Worm (Caenorhabditis elegans) whole organism, L4 larva: ENCODE data around the gene scl-3.
A peak's percentile ranks its signal among the peaks of the same experiment; 100 is the strongest.

ENCODE experiments used
- ZK546.5 ChIP-seq, 2 experiments: sonication (generic microtip); optimal IDR thresholded peaks; 2 replicates each; lab custom pipeline; 2017; ENCODE audit warnings: missing biosample characterization in 2 of 2, missing genetic modification characterization in 2 of 2
- daf-12 ChIP-seq: fragments of 150-350 bp; optimal IDR thresholded peaks from 2 replicates; lab custom pipeline; 2014; ENCODE audit warnings: missing biosample characterization, missing genetic modification reagents, missing genetic modification characterization
- duxl-1 ChIP-seq: sonication (generic microtip); optimal IDR thresholded peaks from 2 replicates; lab custom pipeline; 2016; ENCODE audit warnings: mild to moderate bottlenecking, missing genetic modification characterization, moderate library complexity, missing compliant biosample characterization; ENCODE audit not compliant: poor library complexity
- hmg-1.1 ChIP-seq: fragments of 200-800 bp; sonication (Bioruptor generic); IDR thresholded peaks from 2 replicates; pipeline ENCODE4 v1.3.6; 2022; ENCODE audit warnings: missing genetic modification reagents, missing genetic modification characterization, missing compliant biosample characterization
- jun-1 ChIP-seq: fragments of 150-350 bp; optimal IDR thresholded peaks from 2 replicates; lab custom pipeline; 2014; ENCODE audit warnings: missing biosample characterization, missing genetic modification reagents, missing genetic modification characterization
- madf-9 ChIP-seq: fragments of 200-800 bp; sonication (Bioruptor generic); conservative IDR thresholded peaks from 2 replicates; pipeline ENCODE4 v1.3.6; 2022; ENCODE audit warnings: missing genetic modification reagents, missing genetic modification characterization, missing compliant biosample characterization
- pha-4 ChIP-seq, 2 experiments: fragments of 150-350 bp in 1 of 2; fragments of 200-800 bp in 1 of 2; sonication (Bioruptor generic) in 1 of 2; IDR thresholded peaks in 1 of 2; optimal IDR thresholded peaks in 1 of 2; 2 replicates each; pipeline versions ENCODE4 v1.3.6 to Lab custom; 2014 to 2022; ENCODE audit warnings: missing genetic modification characterization in 2 of 2, missing genetic modification reagents in 2 of 2, missing biosample characterization in 1 of 2, missing compliant biosample characterization in 1 of 2
- pqm-1 ChIP-seq: sonication (generic microtip); optimal IDR thresholded peaks from 2 replicates; lab custom pipeline; 2017; ENCODE audit warnings: missing biosample characterization, missing genetic modification characterization

DNA sequence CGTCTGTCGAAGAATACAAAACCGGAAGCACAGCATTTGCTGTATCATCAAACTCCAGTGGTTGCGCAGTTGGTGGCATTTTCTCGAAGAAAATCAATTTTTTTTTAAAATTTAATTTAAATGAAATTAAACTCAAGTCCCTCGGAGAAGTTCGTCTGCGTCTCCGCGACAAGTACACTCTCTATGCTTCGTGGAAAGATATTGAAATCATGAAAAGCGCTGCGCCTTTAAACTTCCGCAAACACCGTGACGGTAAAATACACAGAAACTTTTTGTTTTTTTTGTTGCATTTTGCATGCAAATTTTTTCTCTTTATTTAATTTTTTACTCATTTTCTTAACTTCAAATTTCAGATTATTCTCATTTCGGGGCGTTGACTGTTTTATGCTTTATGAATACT, 39.3 kb downstream of the scl-3 start, which contains the start of the genes dli-1, tin-9.2 and exos-4.1:
- no peak for TF ChIP-seq madf-9
- 0 out of 2 replicates have a peak, but pooled peaks have one; percentile 33 for TF ChIP-seq pha-4 (GFP tag; IDR thresholded peaks at IDR 0.05; lab: Robert Waterston, UW)
- no peak for TF ChIP-seq pha-4 (tag; optimal IDR thresholded peaks at IDR 0.05; lab: Kevin White, UChicago)
- peak; percentile 65 for TF ChIP-seq hmg-1.1 (GFP tag; lab: Robert Waterston, UW)
- no peak for TF ChIP-seq jun-1 (tag; lab: Kevin White, UChicago)
- TF ChIP-seq duxl-1 (tag; lab: Kevin White, UChicago), result peak; percentile 33
- no peak for TF ChIP-seq ZK546.5 (tag; optimal IDR thresholded peaks at IDR 0.05; lab: Kevin White, UChicago)
- TF ChIP-seq daf-12, result no peak
- no peak for TF ChIP-seq pqm-1
